Fruit fly (Drosophila melanogaster) whole organism, adult: ENCODE data around the gene TSG101.
A peak's percentile ranks its signal among the peaks of the same experiment; 100 is the strongest.

Source experiments
- CG11617 ChIP-seq: fragments of 200-800 bp; sonication (Bioruptor generic); optimal IDR thresholded peaks from 2 replicates; lab custom pipeline; 2017; ENCODE audit warnings: mild to moderate bottlenecking, missing biosample characterization, missing genetic modification reagents, missing genetic modification characterization
- CG12768 ChIP-seq: fragments of 200-800 bp; sonication (Bioruptor generic); optimal IDR thresholded peaks from 2 replicates; lab custom pipeline; 2017; ENCODE audit warnings: missing biosample characterization, missing genetic modification characterization, mild to moderate bottlenecking, moderate library complexity, missing genetic modification reagents
- CG14711 ChIP-seq: fragments of 200-800 bp; sonication (Bioruptor generic); optimal IDR thresholded peaks from 2 replicates; lab custom pipeline; 2018; ENCODE audit warnings: missing biosample characterization, mild to moderate bottlenecking, missing genetic modification characterization, moderate library complexity
- CG1620 ChIP-seq: fragments of 200-800 bp; sonication (Bioruptor generic); optimal IDR thresholded peaks from 2 replicates; lab custom pipeline; 2016; ENCODE audit warnings: missing biosample characterization, missing genetic modification characterization
- CG33017 ChIP-seq: fragments of 200-800 bp; sonication (Bioruptor generic); optimal IDR thresholded peaks from 2 replicates; lab custom pipeline; 2018; ENCODE audit warnings: missing biosample characterization, mild to moderate bottlenecking, missing genetic modification characterization, moderate library complexity
- CG5204 ChIP-seq: fragments of 200-800 bp; sonication (Bioruptor generic); optimal IDR thresholded peaks from 2 replicates; lab custom pipeline; 2016; ENCODE audit warnings: missing biosample characterization, missing genetic modification characterization
- CG7045 ChIP-seq: fragments of 200-800 bp; sonication (Bioruptor generic); optimal IDR thresholded peaks from 2 replicates; lab custom pipeline; 2017; ENCODE audit warnings: missing biosample characterization, mild to moderate bottlenecking, missing genetic modification characterization
- CG7101 ChIP-seq: fragments of 200-800 bp; sonication (Bioruptor generic); optimal IDR thresholded peaks from 2 replicates; lab custom pipeline; 2018; ENCODE audit warnings: missing biosample characterization, mild to moderate bottlenecking, missing genetic modification characterization, moderate library complexity
- Clk ChIP-seq: fragments of 200-800 bp; sonication (Bioruptor generic); optimal IDR thresholded peaks from 2 replicates; lab custom pipeline; 2017; ENCODE audit warnings: missing biosample characterization, missing genetic modification characterization
- Crg-1 ChIP-seq: fragments of 200-800 bp; sonication (Bioruptor generic); optimal IDR thresholded peaks from 2 replicates; lab custom pipeline; 2016; ENCODE audit warnings: missing biosample characterization, missing genetic modification characterization
- Hr96 ChIP-seq: fragments of 200-800 bp; sonication (Bioruptor generic); optimal IDR thresholded peaks from 2 replicates; lab custom pipeline; 2016; ENCODE audit warnings: missing biosample characterization, missing genetic modification characterization
- Mnt ChIP-seq: fragments of 200-800 bp; sonication (Bioruptor generic); optimal IDR thresholded peaks from 2 replicates; lab custom pipeline; 2016; ENCODE audit warnings: missing biosample characterization, mild to moderate bottlenecking, missing genetic modification characterization
- bab1 ChIP-seq: fragments of 200-800 bp; sonication (Bioruptor generic); optimal IDR thresholded peaks from 3 replicates; lab custom pipeline; 2019; ENCODE audit warnings: missing biosample characterization, mild to moderate bottlenecking, missing genetic modification characterization, moderate library complexity
- cic ChIP-seq: fragments of 200-800 bp; sonication (Bioruptor generic); optimal IDR thresholded peaks from 2 replicates; lab custom pipeline; 2017; ENCODE audit warnings: missing biosample characterization, mild to moderate bottlenecking, missing genetic modification characterization, moderate library complexity
- cnc ChIP-seq, 2 experiments: fragments of >200 bp; optimal IDR thresholded peaks; 2 replicates each; lab custom pipeline; 2017
- kay ChIP-seq: fragments of 200-800 bp; sonication (Bioruptor generic); peaks from one replicate; lab custom pipeline; 2016; ENCODE audit warnings: missing biosample characterization, missing genetic modification characterization, borderline replicate concordance
- ovo ChIP-seq: fragments of 200-800 bp; sonication (Bioruptor generic); optimal IDR thresholded peaks from 2 replicates; lab custom pipeline; 2016; ENCODE audit warnings: missing biosample characterization, missing genetic modification characterization
- pad ChIP-seq: fragments of 200-800 bp; sonication (Bioruptor generic); optimal IDR thresholded peaks from 3 replicates; lab custom pipeline; 2017; ENCODE audit warnings: missing biosample characterization, missing genetic modification characterization, mild to moderate bottlenecking, moderate library complexity, missing genetic modification reagents
- tj ChIP-seq: fragments of 200-800 bp; sonication (Bioruptor generic); optimal IDR thresholded peaks from 3 replicates; lab custom pipeline; 2017; ENCODE audit warnings: missing biosample characterization, mild to moderate bottlenecking, missing genetic modification characterization, moderate library complexity
- toe ChIP-seq: fragments of 200-800 bp; sonication (Bioruptor generic); optimal IDR thresholded peaks from 2 replicates; lab custom pipeline; 2016; ENCODE audit warnings: missing biosample characterization, missing genetic modification characterization

TSG101 gene

DNA sequence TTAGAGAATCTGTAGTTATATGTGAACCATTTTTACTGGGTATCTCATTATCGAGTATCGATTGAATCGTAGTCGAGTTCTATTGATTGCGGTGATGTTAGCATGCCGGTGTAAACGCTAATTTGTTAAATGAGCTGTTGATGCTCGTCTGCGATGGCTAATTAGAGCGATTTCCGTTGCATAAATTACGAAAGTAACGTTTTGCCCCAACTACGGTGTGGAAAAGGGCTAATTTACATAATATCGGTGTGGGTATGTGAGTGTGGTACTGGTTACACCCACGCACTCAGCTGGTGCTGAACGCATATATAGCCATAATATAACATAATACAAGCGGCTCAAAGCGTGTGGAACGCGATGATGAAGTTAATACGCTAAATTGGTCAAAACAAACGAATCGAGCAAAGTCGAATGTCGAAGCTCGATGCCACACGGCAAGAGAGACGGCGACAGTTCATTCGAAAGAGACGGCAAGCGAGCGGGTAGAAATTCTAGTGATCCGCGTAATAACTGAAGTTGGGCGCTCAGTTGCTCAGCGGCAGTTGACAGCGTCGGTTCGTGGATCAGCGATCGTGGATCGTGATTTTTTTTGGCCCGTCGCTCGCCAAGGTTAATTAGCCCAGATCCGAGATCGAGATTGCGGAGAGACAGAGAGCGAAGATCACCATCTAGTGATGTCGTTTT is 34.8 kb downstream of the TSG101 start, which contains the start of gene CG32170:
TSS of gene CG32170 (plus strand) at position 525 of the 684 bp plus-strand sequence.
- TF ChIP-seq Crg-1 (GFP tag; lab: Kevin White, UChicago) (no peak), CG5204 (no peak), cnc (optimal IDR thresholded peaks at IDR 0.05; lab: Kevin White, UChicago) (no peak), CG11617 (no peak), CG14711 (tag; lab: Kevin White, UChicago) (no peak), Mnt (GFP tag; lab: Kevin White, UChicago) (no peak), tj (no peak), Clk (GFP tag; lab: Kevin White, UChicago) (no peak), Hr96 (GFP tag; lab: Kevin White, UChicago) (no peak), bab1 (GFP tag; lab: Kevin White, UChicago) (no peak), kay (no peak)

DNA sequence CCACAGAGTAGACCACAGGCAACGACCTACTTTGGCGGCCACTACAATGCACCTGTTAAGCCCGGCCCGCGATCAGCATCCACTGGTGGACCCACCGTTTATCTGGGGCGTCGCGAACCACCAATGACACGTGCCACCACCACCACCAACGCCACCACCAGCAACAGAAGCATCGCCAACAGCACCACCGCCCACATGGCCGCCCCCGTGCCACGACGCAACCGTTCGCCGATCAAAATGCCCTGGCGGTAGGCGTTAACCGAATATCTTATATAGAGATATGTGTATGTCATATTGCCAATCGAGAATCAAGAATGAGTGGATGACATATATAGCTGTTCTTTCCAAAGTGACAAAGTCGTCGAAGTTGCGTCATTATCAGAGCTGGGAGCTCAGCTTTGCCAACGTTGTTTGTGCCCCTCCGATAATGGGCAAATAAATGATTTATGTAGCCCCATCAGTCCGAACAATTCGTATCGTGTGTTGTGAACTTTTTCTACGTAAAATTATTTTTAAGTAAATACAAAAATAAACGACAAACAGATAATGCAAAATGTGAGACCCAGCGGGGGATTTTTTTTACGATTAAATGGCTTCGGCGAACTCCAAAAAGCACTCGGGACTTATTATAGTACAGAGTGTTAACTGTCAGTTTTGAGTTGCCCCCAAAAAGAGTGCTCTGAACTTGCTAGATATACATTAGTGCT is 36.9 kb downstream of the TSG101 start:
- TF ChIP-seq Crg-1 (GFP tag; lab: Kevin White, UChicago), result no peak
- TF ChIP-seq ovo (GFP tag; lab: Kevin White, UChicago), result no peak
- TF ChIP-seq CG11617, result no peak
- no peak for TF ChIP-seq Clk (GFP tag; lab: Kevin White, UChicago)
- TF ChIP-seq CG1620 (GFP tag; lab: Kevin White, UChicago), result no peak
- TF ChIP-seq Mnt (GFP tag; lab: Kevin White, UChicago), result no peak
- TF ChIP-seq CG12768 (GFP tag; lab: Kevin White, UChicago), result no peak

DNA sequence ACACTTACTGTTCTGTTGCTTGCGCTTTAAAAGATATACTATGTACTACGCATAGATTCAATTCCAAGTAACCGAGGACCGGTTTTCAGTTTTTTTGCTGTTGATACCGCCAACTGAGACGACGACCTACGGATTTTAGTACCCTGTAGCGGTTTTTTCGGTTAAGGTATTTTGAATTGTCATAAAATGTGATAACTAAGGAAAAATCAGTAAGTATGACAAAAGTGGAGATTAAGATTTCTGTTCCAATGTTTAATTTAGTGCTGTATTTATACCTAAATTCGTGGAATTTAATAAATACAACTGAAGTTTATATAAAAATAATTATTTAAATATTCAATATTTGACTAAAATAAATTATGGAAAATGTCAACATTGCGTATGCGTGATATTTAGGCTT is 39.0 kb downstream of the TSG101 start:
- TF ChIP-seq CG5204 (no peak), tj (no peak), Crg-1 (GFP tag; lab: Kevin White, UChicago) (no peak), cnc (optimal IDR thresholded peaks at IDR 0.05; lab: Kevin White, UChicago) (no peak), CG1620 (GFP tag; lab: Kevin White, UChicago) (no peak), Hr96 (GFP tag; lab: Kevin White, UChicago) (no peak), CG7101 (no peak), CG14711 (tag; lab: Kevin White, UChicago) (no peak), Mnt (GFP tag; lab: Kevin White, UChicago) (no peak), bab1 (GFP tag; lab: Kevin White, UChicago) (no peak), CG12768 (GFP tag; lab: Kevin White, UChicago) (no peak), toe (GFP tag; lab: Kevin White, UChicago) (no peak), CG7045 (GFP tag; lab: Kevin White, UChicago) (no peak), cic (GFP tag; lab: Kevin White, UChicago) (no peak), pad (GFP tag; lab: Kevin White, UChicago) (no peak), ovo (GFP tag; lab: Kevin White, UChicago) (no peak), Clk (GFP tag; lab: Kevin White, UChicago) (no peak), kay (no peak), CG11617 (no peak), CG33017 (tag; lab: Kevin White, UChicago) (no peak)

dm6 chr3L:16884037-16884436 is 41.9 kb downstream of the TSG101 start:
- TF ChIP-seq CG7101 (no peak), CG5204 (no peak), toe (GFP tag; lab: Kevin White, UChicago) (no peak), tj (no peak), cic (GFP tag; lab: Kevin White, UChicago) (no peak), CG11617 (no peak), Clk (GFP tag; lab: Kevin White, UChicago) (no peak), CG14711 (tag; lab: Kevin White, UChicago) (no peak), CG33017 (tag; lab: Kevin White, UChicago) (no peak), CG7045 (GFP tag; lab: Kevin White, UChicago) (no peak)

DNA sequence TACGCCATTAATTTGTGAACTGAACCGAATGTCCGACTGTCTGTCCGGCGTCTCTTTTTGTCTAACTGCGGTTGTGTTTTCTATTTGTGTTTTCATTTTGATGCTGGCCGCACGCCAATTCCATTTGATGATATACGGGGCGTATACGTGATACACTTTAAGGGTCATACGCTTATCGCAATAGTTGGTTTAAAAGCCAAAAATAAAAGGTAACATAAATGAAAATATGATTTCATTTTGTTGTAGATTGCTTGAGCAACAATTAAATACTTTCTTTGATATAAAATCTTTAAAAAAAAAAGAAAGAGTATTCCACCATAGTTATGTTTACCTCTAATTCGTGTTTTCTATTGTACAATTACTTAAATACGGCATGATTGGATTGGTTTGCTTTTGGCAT is 42.9 kb downstream of the TSG101 start:
- no peak for TF ChIP-seq CG5204
- peak; percentile 45 for TF ChIP-seq CG33017 (tag; lab: Kevin White, UChicago)

- TF ChIP-seq CG12768 (GFP tag; lab: Kevin White, UChicago) (peak; percentile 35), kay (peak; percentile 95), bab1 (GFP tag; lab: Kevin White, UChicago) (peak; percentile 34), cic (GFP tag; lab: Kevin White, UChicago) (peak; percentile 65), tj (peak; percentile 29), pad (GFP tag; lab: Kevin White, UChicago) (no peak), CG14711 (tag; lab: Kevin White, UChicago) (peak; percentile 10), CG1620 (GFP tag; lab: Kevin White, UChicago) (no peak), cnc (optimal IDR thresholded peaks at IDR 0.05; lab: Kevin White, UChicago) (no peak)
Measured at dm6 chr3L:16886179-16886930, 44.3 kb downstream of the TSG101 start.
